Fruit fly (Drosophila melanogaster): ENCODE results near the gene CG13058.

The CG13058 gene

dm6 chr3L:16285346-16285911, 43.2 kb upstream of the CG13058 start, which contains the start of gene CG13047:
CG13047 (minus strand) TSS chr3L:16285396.
- peak; percentile 55 for TF ChIP-seq CG8159 (tag; optimal IDR thresholded peaks at IDR 0.05)
- TF ChIP-seq Pif1B (GFP tag; optimal IDR thresholded peaks at IDR 0.05) = no peak
- peak; percentile 52 for TF ChIP-seq CG9948 (tag; optimal IDR thresholded peaks at IDR 0.05)
- 0 out of 3 replicates have a peak, but pooled peaks have one; percentile 17 for TF ChIP-seq CG4496 (GFP tag; IDR thresholded peaks at IDR 0.05)
- TF ChIP-seq CG14655 (GFP tag; optimal IDR thresholded peaks at IDR 0.05) = peak; percentile 17
- TF ChIP-seq EcR (GFP tag; optimal IDR thresholded peaks at IDR 0.05) = no peak
- no peak for TF ChIP-seq D1 (tag; optimal IDR thresholded peaks at IDR 0.05)
- no peak for TF ChIP-seq CG32121 (GFP tag; IDR thresholded peaks at IDR 0.05)
- TF ChIP-seq CG34367 (tag; optimal IDR thresholded peaks at IDR 0.05) = peak; percentile 1
- peak; percentile 29 for TF ChIP-seq CG15710 (tag; optimal IDR thresholded peaks at IDR 0.05)
- no peak for TF ChIP-seq Ets98B (GFP tag; IDR thresholded peaks at IDR 0.05)
- peak; percentile 33 for TF ChIP-seq CG17806 (tag; optimal IDR thresholded peaks at IDR 0.05)

DNA sequence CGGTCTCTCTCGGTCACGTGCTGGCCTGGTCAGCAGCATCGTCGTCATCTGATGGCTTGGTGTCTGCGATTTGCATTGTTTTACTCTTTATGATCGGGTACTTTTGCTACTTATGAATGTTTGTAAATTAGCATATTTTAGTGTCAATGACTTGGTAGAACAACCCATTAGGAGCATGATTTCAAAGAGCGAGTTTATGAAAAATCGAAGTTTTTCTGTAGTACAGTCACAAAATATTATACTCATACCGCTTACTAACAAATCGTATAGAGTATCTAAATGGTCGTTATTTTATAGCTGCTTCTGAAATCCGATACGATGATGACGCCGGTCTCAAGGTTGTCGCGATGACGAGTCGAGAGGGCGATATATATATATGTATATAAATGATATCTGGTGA, 42.4 kb upstream of the CG13058 start:
- TF ChIP-seq CG12605 (GFP tag; IDR thresholded peaks at IDR 0.05) (no peak), D1 (tag; optimal IDR thresholded peaks at IDR 0.05) (peak; percentile 62), CG13204 (GFP tag; optimal IDR thresholded peaks at IDR 0.05) (peak; percentile 33), EcR (GFP tag; optimal IDR thresholded peaks at IDR 0.05) (peak; percentile 87), Snoo (tag; optimal IDR thresholded peaks at IDR 0.05) (peak; percentile 7), fd96Ca (GFP tag; IDR thresholded peaks at IDR 0.05) (no peak), CG17806 (tag; optimal IDR thresholded peaks at IDR 0.05) (peak; percentile 76), CG4496 (GFP tag; IDR thresholded peaks at IDR 0.05) (no peak), CG32121 (GFP tag; IDR thresholded peaks at IDR 0.05) (no peak), Pif1A (GFP tag; optimal IDR thresholded peaks at IDR 0.05) (peak; percentile 65), Ets98B (GFP tag; IDR thresholded peaks at IDR 0.05) (no peak), CG9948 (tag; optimal IDR thresholded peaks at IDR 0.05) (peak; percentile 70), CG8159 (tag; optimal IDR thresholded peaks at IDR 0.05) (peak; percentile 89), gl (tag; optimal IDR thresholded peaks at IDR 0.05) (peak; percentile 53), rn (GFP tag; IDR thresholded peaks at IDR 0.05) (no peak), CG8301 (tag; optimal IDR thresholded peaks at IDR 0.05) (no peak), CG34367 (tag; optimal IDR thresholded peaks at IDR 0.05) (peak; percentile 67), CG15710 (tag; optimal IDR thresholded peaks at IDR 0.05) (peak; percentile 86), CG14655 (GFP tag; optimal IDR thresholded peaks at IDR 0.05) (peak; percentile 27), Pif1B (GFP tag; optimal IDR thresholded peaks at IDR 0.05) (peak; percentile 56), CG10348 (GFP tag; IDR thresholded peaks at IDR 0.05) (no peak)

- TF ChIP-seq CG17806 (tag; optimal IDR thresholded peaks at IDR 0.05) (no peak), CG10348 (GFP tag; IDR thresholded peaks at IDR 0.05) (no peak), CG4496 (GFP tag; IDR thresholded peaks at IDR 0.05) (no peak), CG12605 (GFP tag; IDR thresholded peaks at IDR 0.05) (no peak), CG14655 (GFP tag; optimal IDR thresholded peaks at IDR 0.05) (no peak), CG8159 (tag; optimal IDR thresholded peaks at IDR 0.05) (no peak), CG8301 (tag; optimal IDR thresholded peaks at IDR 0.05) (no peak), EcR (GFP tag; optimal IDR thresholded peaks at IDR 0.05) (no peak), fd96Ca (GFP tag; IDR thresholded peaks at IDR 0.05) (no peak), gl (tag; optimal IDR thresholded peaks at IDR 0.05) (no peak), CG15710 (tag; optimal IDR thresholded peaks at IDR 0.05) (no peak), CG34367 (tag; optimal IDR thresholded peaks at IDR 0.05) (no peak), Ets98B (GFP tag; IDR thresholded peaks at IDR 0.05) (no peak)
Measured at dm6 chr3L:16288322-16288721, 40.3 kb upstream of the CG13058 start, which contains the start of gene CG13046. CG13046 (minus strand) TSS chr3L:16288422.

dm6 chr3L:16289067-16289466, 39.6 kb upstream of the CG13058 start:
- TF ChIP-seq Ets98B (GFP tag; IDR thresholded peaks at IDR 0.05) = no peak
- TF ChIP-seq CG34367 (tag; optimal IDR thresholded peaks at IDR 0.05) = peak; percentile 3
- TF ChIP-seq CG15710 (tag; optimal IDR thresholded peaks at IDR 0.05) = peak; percentile 5
- no peak for TF ChIP-seq rn (GFP tag; IDR thresholded peaks at IDR 0.05)
- no peak for TF ChIP-seq fd96Ca (GFP tag; IDR thresholded peaks at IDR 0.05)
- TF ChIP-seq CG14655 (GFP tag; optimal IDR thresholded peaks at IDR 0.05) = peak; percentile 52
- TF ChIP-seq CG9948 (tag; optimal IDR thresholded peaks at IDR 0.05) = peak; percentile 32
- TF ChIP-seq Pif1A (GFP tag; optimal IDR thresholded peaks at IDR 0.05) = peak; percentile 25
- TF ChIP-seq CG17806 (tag; optimal IDR thresholded peaks at IDR 0.05) = peak; percentile 22
- peak; percentile 10 for TF ChIP-seq CG8159 (tag; optimal IDR thresholded peaks at IDR 0.05)

DNA sequence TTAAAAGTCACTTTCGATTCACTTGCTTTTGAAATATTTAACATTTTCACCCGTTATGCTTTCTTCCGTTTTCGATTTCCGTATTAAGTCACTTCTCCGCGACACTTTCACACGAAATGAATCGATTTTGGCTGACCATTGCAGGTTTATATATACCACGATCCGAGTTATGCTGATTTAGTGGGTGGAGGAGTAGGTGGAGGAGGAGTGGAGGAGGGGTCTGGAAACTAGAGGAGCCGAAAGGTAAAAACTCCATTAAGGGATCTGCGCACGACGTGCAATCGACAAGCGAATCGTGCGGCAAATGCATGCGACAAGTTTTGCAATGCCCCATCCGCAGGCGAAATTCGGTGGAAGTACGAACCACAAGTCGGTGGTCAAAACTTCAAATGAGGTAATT, 37.8 kb upstream of the CG13058 start, which contains the start of gene CG13045:
TSS of gene CG13045 (minus strand) at position 101 of the 400 bp plus-strand sequence.
- TF ChIP-seq CG8301 (tag; optimal IDR thresholded peaks at IDR 0.05) = no peak
- no peak for TF ChIP-seq Pif1B (GFP tag; optimal IDR thresholded peaks at IDR 0.05)
- no peak for TF ChIP-seq fd96Ca (GFP tag; IDR thresholded peaks at IDR 0.05)
- no peak for TF ChIP-seq CG4496 (GFP tag; IDR thresholded peaks at IDR 0.05)
- no peak for TF ChIP-seq gl (tag; optimal IDR thresholded peaks at IDR 0.05)
- TF ChIP-seq CG34367 (tag; optimal IDR thresholded peaks at IDR 0.05) = no peak
- TF ChIP-seq CG12605 (GFP tag; IDR thresholded peaks at IDR 0.05) = no peak
- TF ChIP-seq CG17806 (tag; optimal IDR thresholded peaks at IDR 0.05) = no peak
- no peak for TF ChIP-seq CG32121 (GFP tag; IDR thresholded peaks at IDR 0.05)
- no peak for TF ChIP-seq CG8159 (tag; optimal IDR thresholded peaks at IDR 0.05)

DNA sequence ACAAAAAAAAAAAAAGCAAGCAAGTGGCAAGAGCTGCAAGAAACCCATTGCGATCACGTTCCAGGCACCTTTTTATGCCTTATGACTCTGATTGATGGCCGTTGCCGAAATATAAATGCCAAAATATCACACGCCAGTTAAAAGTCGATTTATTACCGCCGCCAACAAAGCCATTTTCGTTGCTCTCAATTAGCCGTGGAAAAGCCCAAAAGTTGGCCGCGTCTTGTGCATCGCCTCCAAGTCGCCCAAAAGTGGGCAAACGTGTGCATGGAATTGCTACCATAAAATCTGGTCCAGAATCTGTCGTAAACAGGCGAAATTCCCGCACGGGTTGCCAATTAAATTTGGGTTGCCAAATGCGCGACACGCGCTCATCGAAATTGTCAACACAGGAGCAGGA, 37.0 kb upstream of the CG13058 start:
- TF ChIP-seq CG4496 (GFP tag; IDR thresholded peaks at IDR 0.05) (peak; percentile 13; the same call in 1 of the 3 replicates), Ets98B (GFP tag; IDR thresholded peaks at IDR 0.05) (peak; percentile 48), fd96Ca (GFP tag; IDR thresholded peaks at IDR 0.05) (peak; percentile 19; the same call in 1 of the 3 replicates), CG14655 (GFP tag; optimal IDR thresholded peaks at IDR 0.05) (no peak)
